Worm (Caenorhabditis elegans) whole organism, L1 larva: Measurements from ENCODE around the gene txt-9.

Experiments
- F16B12.6 ChIP-seq: fragments of 150-350 bp; optimal IDR thresholded peaks from 2 replicates; lab custom pipeline; 2014; ENCODE audit warnings: missing biosample characterization, missing genetic modification characterization
- blmp-1 ChIP-seq: fragments of 150-350 bp; optimal IDR thresholded peaks from 2 replicates; lab custom pipeline; 2014; ENCODE audit warnings: missing biosample characterization, missing genetic modification characterization
- ceh-8 ChIP-seq: fragments of 200-800 bp; sonication (Bioruptor generic); optimal IDR thresholded peaks from 2 replicates; lab custom pipeline; 2018; ENCODE audit warnings: mild to moderate bottlenecking, missing genetic modification characterization, moderate library complexity, missing compliant biosample characterization
- ceh-82 ChIP-seq, 3 experiments: fragments of 150-350 bp in 1 of 3; sonication (generic microtip) in 2 of 3; optimal IDR thresholded peaks; 2 replicates each; lab custom pipeline; 2014 to 2017; ENCODE audit warnings: missing biosample characterization in 3 of 3, missing genetic modification characterization in 3 of 3
- ceh-88 ChIP-seq: fragments of 200-800 bp; sonication (Bioruptor generic); IDR thresholded peaks from 2 replicates; pipeline ENCODE4 v1.3.6; 2022; ENCODE audit warnings: missing genetic modification characterization, missing compliant biosample characterization
- dpl-1 ChIP-seq, 3 experiments: fragments of 150-350 bp in 2 of 3; sonication (generic microtip) in 1 of 3; optimal IDR thresholded peaks; 2 replicates each; lab custom pipeline; 2014 to 2017; ENCODE audit warnings: missing biosample characterization in 3 of 3, missing genetic modification characterization in 3 of 3, missing genetic modification reagents in 3 of 3
- dsc-1 ChIP-seq: sonication (generic microtip); optimal IDR thresholded peaks from 2 replicates; lab custom pipeline; 2016; ENCODE audit warnings: mild to moderate bottlenecking, missing genetic modification characterization, missing compliant biosample characterization
- efl-1 ChIP-seq, 4 experiments: fragments of 150-350 bp; optimal IDR thresholded peaks in 3 of 4; peaks in 1 of 4; 1 replicate in 1 of 4; 2 replicates in 3 of 4; lab custom pipeline; 2014; ENCODE audit warnings: missing biosample characterization in 2 of 4, missing genetic modification characterization in 2 of 4, missing genetic modification reagents in 2 of 4
- efl-3 ChIP-seq: fragments of 200-800 bp; sonication (Bioruptor generic); optimal IDR thresholded peaks from 2 replicates; lab custom pipeline; 2018; ENCODE audit warnings: mild to moderate bottlenecking, missing genetic modification characterization, missing compliant biosample characterization
- egl-13 ChIP-seq: sonication (generic microtip); optimal IDR thresholded peaks from 2 replicates; lab custom pipeline; 2016; ENCODE audit warnings: missing genotype, missing genetic modification reagents, missing genetic modification characterization, missing compliant biosample characterization
- elt-2 ChIP-seq: sonication (generic microtip); optimal IDR thresholded peaks from 2 replicates; lab custom pipeline; 2016; ENCODE audit warnings: missing genetic modification characterization, mild to moderate bottlenecking, inconsistent platforms, missing compliant biosample characterization, missing genetic modification reagents
- elt-3 ChIP-seq, 6 experiments: fragments of 150-350 bp in 1 of 6; sonication (generic microtip); optimal IDR thresholded peaks; 2 replicates each; lab custom pipeline; 2017 to 2018; ENCODE audit warnings: missing biosample characterization in 6 of 6, missing genetic modification characterization in 6 of 6, inconsistent platforms in 1 of 6
- fkh-4 ChIP-seq: sonication (generic microtip); optimal IDR thresholded peaks from 2 replicates; lab custom pipeline; 2016; ENCODE audit warnings: missing compliant biosample characterization, missing genetic modification characterization, borderline replicate concordance
- fkh-8 ChIP-seq: sonication (generic microtip); optimal IDR thresholded peaks from 2 replicates; lab custom pipeline; 2016; ENCODE audit warnings: mild to moderate bottlenecking, missing genetic modification characterization, missing compliant biosample characterization
- fos-1 ChIP-seq: fragments of 150-350 bp; optimal IDR thresholded peaks from 2 replicates; lab custom pipeline; 2014; ENCODE audit warnings: missing biosample characterization, missing genetic modification characterization
- hpl-2 ChIP-seq: fragments of 150-350 bp; optimal IDR thresholded peaks from 2 replicates; lab custom pipeline; 2014; ENCODE audit warnings: missing biosample characterization, missing genetic modification reagents, missing genetic modification characterization
- irx-1 ChIP-seq: sonication (generic microtip); optimal IDR thresholded peaks from 2 replicates; lab custom pipeline; 2016; ENCODE audit warnings: missing genetic modification characterization, missing compliant biosample characterization
- lin-14 ChIP-seq: fragments of 200-800 bp; sonication (Bioruptor generic); optimal IDR thresholded peaks from 2 replicates; lab custom pipeline; 2018; ENCODE audit warnings: mild to moderate bottlenecking, missing genetic modification characterization, moderate library complexity, missing compliant biosample characterization
- lin-15B ChIP-seq: fragments of 150-350 bp; sonication (generic microtip); optimal IDR thresholded peaks from 3 replicates; lab custom pipeline; 2014; ENCODE audit warnings: missing biosample characterization, missing genetic modification characterization
- lin-35 ChIP-seq, 2 experiments: fragments of 150-350 bp; optimal IDR thresholded peaks; 2 replicates each; lab custom pipeline; 2014; ENCODE audit warnings: missing biosample characterization in 2 of 2, missing genetic modification characterization in 2 of 2, missing genetic modification reagents in 2 of 2
- mdl-1 ChIP-seq, 2 experiments: fragments of 150-350 bp; optimal IDR thresholded peaks; 2 replicates each; lab custom pipeline; 2014 to 2017; ENCODE audit warnings: missing biosample characterization in 2 of 2, missing genetic modification characterization in 2 of 2, inconsistent platforms in 1 of 2
- mep-1 ChIP-seq: fragments of 150-350 bp; optimal IDR thresholded peaks from 2 replicates; lab custom pipeline; 2014; ENCODE audit warnings: missing biosample characterization, missing genetic modification characterization
- nhr-11 ChIP-seq: fragments of 150-350 bp; optimal IDR thresholded peaks from 2 replicates; lab custom pipeline; 2014; ENCODE audit warnings: missing biosample characterization, missing genetic modification characterization
- nhr-19 ChIP-seq: fragments of 200-800 bp; sonication (Bioruptor generic); conservative IDR thresholded peaks from 2 replicates; pipeline ENCODE4 v1.3.6; 2022; ENCODE audit warnings: missing genetic modification characterization, missing compliant biosample characterization
- nhr-20 ChIP-seq: sonication (generic microtip); optimal IDR thresholded peaks from 2 replicates; lab custom pipeline; 2016; ENCODE audit warnings: mild to moderate bottlenecking, missing genetic modification characterization, missing compliant biosample characterization
- nhr-237 ChIP-seq: fragments of 150-350 bp; optimal IDR thresholded peaks from 2 replicates; lab custom pipeline; 2014; ENCODE audit warnings: missing biosample characterization, missing genetic modification characterization
- nhr-71 ChIP-seq: sonication (generic microtip); optimal IDR thresholded peaks from 2 replicates; lab custom pipeline; 2016; ENCODE audit warnings: mild to moderate bottlenecking, missing genetic modification characterization, moderate library complexity, missing compliant biosample characterization
- nhr-76 ChIP-seq: sonication (generic microtip); optimal IDR thresholded peaks from 2 replicates; lab custom pipeline; 2017; ENCODE audit warnings: missing biosample characterization, missing genetic modification characterization
- nhr-77 ChIP-seq: fragments of 150-350 bp; optimal IDR thresholded peaks from 2 replicates; lab custom pipeline; 2014; ENCODE audit warnings: missing biosample characterization, missing genetic modification characterization
- nhr-84 ChIP-seq: sonication (generic microtip); optimal IDR thresholded peaks from 2 replicates; lab custom pipeline; 2017; ENCODE audit warnings: missing biosample characterization, missing genetic modification characterization
- nhr-85 ChIP-seq: sonication (generic microtip); peaks from one replicate; lab custom pipeline; 2016; ENCODE audit warnings: missing genetic modification characterization, inconsistent platforms, missing compliant biosample characterization
- pag-3 ChIP-seq: sonication (generic microtip); optimal IDR thresholded peaks from 2 replicates; lab custom pipeline; 2017; ENCODE audit warnings: missing genetic modification characterization, mild to moderate bottlenecking, missing compliant biosample characterization, antibody characterized with exemption, borderline replicate concordance; ENCODE audit not compliant: insufficient read depth
- pqm-1 ChIP-seq: sonication (generic microtip); optimal IDR thresholded peaks from 3 replicates; lab custom pipeline; 2017; ENCODE audit warnings: missing biosample characterization, missing genetic modification characterization
- skn-1 ChIP-seq: fragments of 150-350 bp; optimal IDR thresholded peaks from 2 replicates; lab custom pipeline; 2014; ENCODE audit warnings: missing biosample characterization, missing genetic modification characterization
- snpc-4 ChIP-seq: fragments of 150-350 bp; optimal IDR thresholded peaks from 2 replicates; lab custom pipeline; 2014; ENCODE audit warnings: missing biosample characterization, missing genetic modification characterization
- snu-23 ChIP-seq: sonication (generic microtip); optimal IDR thresholded peaks from 2 replicates; lab custom pipeline; 2016; ENCODE audit warnings: missing genetic modification characterization, missing compliant biosample characterization
- sox-4 ChIP-seq: sonication (generic microtip); optimal IDR thresholded peaks from 2 replicates; lab custom pipeline; 2016; ENCODE audit warnings: missing genetic modification characterization, missing compliant biosample characterization
- swsn-7 ChIP-seq: sonication (generic microtip); optimal IDR thresholded peaks from 2 replicates; lab custom pipeline; 2016; ENCODE audit warnings: missing genetic modification characterization, missing compliant biosample characterization
- tbx-2 ChIP-seq: sonication (generic microtip); optimal IDR thresholded peaks from 2 replicates; lab custom pipeline; 2016; ENCODE audit warnings: missing genetic modification characterization, missing compliant biosample characterization
- tlp-1 ChIP-seq: fragments of 150-350 bp; optimal IDR thresholded peaks from 2 replicates; lab custom pipeline; 2014; ENCODE audit warnings: missing biosample characterization, missing genetic modification characterization
- unc-130 ChIP-seq: fragments of 150-350 bp; optimal IDR thresholded peaks from 2 replicates; lab custom pipeline; 2017; ENCODE audit warnings: missing biosample characterization, missing genetic modification characterization, inconsistent platforms
- unc-30 ChIP-seq: sonication (generic microtip); optimal IDR thresholded peaks from 2 replicates; lab custom pipeline; 2017; ENCODE audit warnings: missing biosample characterization, missing genetic modification characterization
- unc-62 ChIP-seq: fragments of 150-350 bp; optimal IDR thresholded peaks from 2 replicates; lab custom pipeline; 2014; ENCODE audit warnings: missing biosample characterization, missing genetic modification reagents, missing genetic modification characterization
- unc-86 ChIP-seq: sonication (generic microtip); optimal IDR thresholded peaks from 2 replicates; lab custom pipeline; 2016; ENCODE audit warnings: missing genetic modification characterization, missing compliant biosample characterization
- zip-4 ChIP-seq: fragments of 200-800 bp; sonication (Bioruptor generic); optimal IDR thresholded peaks from 2 replicates; lab custom pipeline; 2018; ENCODE audit warnings: mild to moderate bottlenecking, missing genetic modification characterization, moderate library complexity, missing compliant biosample characterization

txt-9 gene

ce11 chrII:5086143-5086542, 558 bp downstream of the txt-9 start:
- TF ChIP-seq elt-2 (tag; lab: Kevin White, UChicago) (peak; percentile 91), unc-30 (tag; lab: Kevin White, UChicago) (no peak)

- TF ChIP-seq nhr-237 (no peak), tlp-1 (tag; lab: Kevin White, UChicago) (no peak), egl-13 (tag; lab: Kevin White, UChicago) (no peak), hpl-2 (GFP tag; lab: Kevin White, UChicago) (no peak), pqm-1 (tag; lab: Kevin White, UChicago) (no peak), swsn-7 (tag; lab: Kevin White, UChicago) (no peak), pag-3 (no peak), ceh-8 (GFP tag; lab: Kevin White, UChicago) (no peak), lin-15B (tag; lab: Kevin White, UChicago) (no peak), sox-4 (tag; lab: Kevin White, UChicago) (no peak)
Measured at ce11 chrII:5091640-5092243, 6.2 kb downstream of the txt-9 start, which contains the start of gene pld-1. Gene pld-1, minus strand, starts transcription at chrII:5091690.

- TF ChIP-seq ceh-88 (no peak), lin-35 (GFP tag; optimal IDR thresholded peaks at IDR 0.05; lab: Kevin White, UChicago) (peak; percentile 37 to 45), snpc-4 (tag; lab: Kevin White, UChicago) (peak; percentile 29), F16B12.6 (tag; lab: Kevin White, UChicago) (peak; percentile 24), dsc-1 (tag; lab: Kevin White, UChicago) (peak; percentile 18), swsn-7 (tag; lab: Kevin White, UChicago) (peak; percentile 40), nhr-85 (tag; lab: Kevin White, UChicago) (peak; percentile 67), mdl-1 (tag; optimal IDR thresholded peaks at IDR 0.05; lab: Kevin White, UChicago) (peak in 1 of 2 experiments; percentile 74), dpl-1 (GFP tag; optimal IDR thresholded peaks at IDR 0.05; lab: Kevin White, UChicago) (peak; percentile 10 to 56 (median 35)), snu-23 (peak; percentile 73), nhr-71 (peak; percentile 72), lin-15B (tag; lab: Kevin White, UChicago) (no peak), nhr-77 (tag; lab: Kevin White, UChicago) (peak; percentile 32), efl-1 (optimal IDR thresholded peaks at IDR 0.05; lab: Kevin White, UChicago) (peak; percentile 52 to 65), efl-1 (GFP tag; optimal IDR thresholded peaks at IDR 0.05 in 1 of 2; lab: Kevin White, UChicago) (peak; percentile 31 to 94), unc-86 (peak; percentile 16), nhr-11 (tag; lab: Kevin White, UChicago) (no peak), unc-30 (tag; lab: Kevin White, UChicago) (no peak), ceh-82 (tag; optimal IDR thresholded peaks at IDR 0.05; lab: Kevin White, UChicago) (peak in 2 of 3 experiments; percentile 16 to 45), elt-3 (tag; optimal IDR thresholded peaks at IDR 0.05; lab: Kevin White, UChicago) (peak in 1 of 6 experiments; percentile 46), fos-1 (tag; lab: Kevin White, UChicago) (peak; percentile 30), zip-4 (GFP tag; lab: Kevin White, UChicago) (no peak), lin-14 (GFP tag; lab: Kevin White, UChicago) (peak; percentile 94), skn-1 (tag; lab: Kevin White, UChicago) (peak; percentile 32), efl-3 (no peak), nhr-84 (tag; lab: Kevin White, UChicago) (no peak), nhr-76 (no peak), fkh-8 (tag; lab: Kevin White, UChicago) (peak; percentile 41), mep-1 (peak; percentile 53), fkh-4 (tag; lab: Kevin White, UChicago) (no peak), nhr-19 (GFP tag; lab: Robert Waterston, UW) (no peak; the same call in none of the 2 replicates), unc-130 (peak; percentile 29), blmp-1 (tag; lab: Kevin White, UChicago) (peak; percentile 69), nhr-20 (tag; lab: Kevin White, UChicago) (peak; percentile 74), irx-1 (tag; lab: Kevin White, UChicago) (no peak), tbx-2 (peak; percentile 65), unc-62 (GFP tag; lab: Kevin White, UChicago) (no peak)
Measured at ce11 chrII:5092362-5093281, 7.0 kb downstream of the txt-9 start, which contains the start of gene C04G6.2. Gene C04G6.2, plus strand, starts transcription at chrII:5093231.
